Worm (Caenorhabditis elegans) whole organism, young adult: ENCODE results near the gene F38A6.5.

ENCODE experiments used
- B0261.1 ChIP-seq: sonication (generic microtip); optimal IDR thresholded peaks from 2 replicates; lab custom pipeline; 2016; ENCODE audit warnings: mild to moderate bottlenecking, missing genetic modification characterization, moderate library complexity, missing compliant biosample characterization
- B0336.3 ChIP-seq: fragments of 200-800 bp; sonication (Bioruptor generic); IDR thresholded peaks from 2 replicates; pipeline ENCODE4 v1.3.6; 2022; ENCODE audit warnings: missing genetic modification characterization, missing compliant biosample characterization
- C17E4.6 ChIP-seq: fragments of 200-800 bp; sonication (Bioruptor generic); IDR thresholded peaks from 2 replicates; pipeline ENCODE4 v1.3.6; 2022; ENCODE audit warnings: missing genetic modification reagents, missing genetic modification characterization, missing compliant biosample characterization
- F23B12.7 ChIP-seq: sonication (generic microtip); optimal IDR thresholded peaks from 2 replicates; lab custom pipeline; 2017; ENCODE audit warnings: missing genetic modification characterization, mild to moderate bottlenecking, missing compliant biosample characterization, antibody characterized with exemption, moderate library complexity; ENCODE audit not compliant: insufficient read depth
- F33H1.4 ChIP-seq: fragments of 200-800 bp; sonication (Bioruptor generic); IDR thresholded peaks from 2 replicates; pipeline ENCODE4 v1.3.6; 2022; ENCODE audit warnings: missing genetic modification reagents, missing genetic modification characterization, missing compliant biosample characterization
- F39B2.1 ChIP-seq: fragments of 200-800 bp; sonication (Bioruptor generic); IDR thresholded peaks from 2 replicates; pipeline ENCODE4 v1.3.6; 2022; ENCODE audit warnings: missing genetic modification reagents, missing genetic modification characterization, missing compliant biosample characterization
- F57C9.4 ChIP-seq: sonication (generic microtip); optimal IDR thresholded peaks from 2 replicates; lab custom pipeline; 2017; ENCODE audit warnings: mild to moderate bottlenecking, missing genetic modification characterization, missing compliant biosample characterization
- T26A5.8 ChIP-seq: sonication (generic microtip); optimal IDR thresholded peaks from 2 replicates; lab custom pipeline; 2016; ENCODE audit warnings: missing genetic modification characterization, missing compliant biosample characterization
- Y53F4B.3 ChIP-seq: fragments of 200-800 bp; sonication (Bioruptor generic); IDR thresholded peaks from 2 replicates; pipeline ENCODE4 v1.3.6; 2022; ENCODE audit warnings: missing genetic modification reagents, missing genetic modification characterization, missing compliant biosample characterization
- Y67H2A.10 ChIP-seq: fragments of 200-800 bp; sonication (Bioruptor generic); conservative IDR thresholded peaks from 2 replicates; pipeline ENCODE4 v1.3.6; 2022; ENCODE audit warnings: missing genetic modification reagents, missing genetic modification characterization, missing compliant biosample characterization
- ZK185.1 ChIP-seq: sonication (generic microtip); optimal IDR thresholded peaks from 2 replicates; lab custom pipeline; 2016; ENCODE audit warnings: mild to moderate bottlenecking, missing genetic modification characterization, missing compliant biosample characterization; ENCODE audit not compliant: poor library complexity, severe bottlenecking
- akir-1 ChIP-seq: fragments of 200-800 bp; sonication (Bioruptor generic); optimal IDR thresholded peaks from 2 replicates; lab custom pipeline; 2018; ENCODE audit warnings: mild to moderate bottlenecking, missing genetic modification characterization, moderate library complexity, missing compliant biosample characterization
- ama-1 ChIP-seq, 3 experiments: fragments of 150-350 bp in 1 of 3; sonication (generic microtip) in 2 of 3; optimal IDR thresholded peaks; 2 replicates each; lab custom pipeline; 2014 to 2018; ENCODE audit warnings: missing biosample characterization in 2 of 3, missing genetic modification characterization in 2 of 3, missing genetic modification reagents in 2 of 3
- aptf-2 ChIP-seq: fragments of 200-800 bp; sonication (Bioruptor generic); conservative IDR thresholded peaks from 2 replicates; pipeline ENCODE4 v1.3.6; 2022; ENCODE audit warnings: missing genetic modification reagents, missing genetic modification characterization, missing compliant biosample characterization
- aptf-3 ChIP-seq: fragments of 200-800 bp; sonication (Bioruptor generic); IDR thresholded peaks from 2 replicates; pipeline ENCODE4 v1.3.6; 2022; ENCODE audit warnings: missing genetic modification characterization, missing compliant biosample characterization
- atf-7 ChIP-seq: sonication (generic microtip); optimal IDR thresholded peaks from 2 replicates; lab custom pipeline; 2017; ENCODE audit warnings: mild to moderate bottlenecking, missing genetic modification characterization, missing compliant biosample characterization
- bed-1 ChIP-seq: fragments of 200-800 bp; sonication (Bioruptor generic); IDR thresholded peaks from 2 replicates; pipeline ENCODE4 v1.3.6; 2022; ENCODE audit warnings: missing genetic modification reagents, missing genetic modification characterization, missing compliant biosample characterization
- ccch-3 ChIP-seq: fragments of 200-800 bp; sonication (Bioruptor generic); optimal IDR thresholded peaks from 2 replicates; lab custom pipeline; 2018; ENCODE audit warnings: mild to moderate bottlenecking, missing genetic modification characterization, missing compliant biosample characterization
- cebp-2 ChIP-seq: fragments of 200-800 bp; sonication (Bioruptor generic); IDR thresholded peaks from 2 replicates; pipeline ENCODE4 v1.3.6; 2022; ENCODE audit warnings: missing genetic modification characterization, missing compliant biosample characterization
- ceh-100 ChIP-seq: fragments of 200-800 bp; sonication (Bioruptor generic); IDR thresholded peaks from 2 replicates; pipeline ENCODE4 v1.3.6; 2022; ENCODE audit warnings: missing genetic modification reagents, missing genetic modification characterization, missing compliant biosample characterization
- ceh-91 ChIP-seq: fragments of 200-800 bp; sonication (Bioruptor generic); IDR thresholded peaks from 2 replicates; pipeline ENCODE4 v1.3.6; 2022; ENCODE audit warnings: missing genetic modification reagents, missing genetic modification characterization, missing compliant biosample characterization
- chd-7 ChIP-seq: sonication (generic microtip); optimal IDR thresholded peaks from 2 replicates; lab custom pipeline; 2016; ENCODE audit warnings: mild to moderate bottlenecking, missing genetic modification characterization, moderate library complexity, missing compliant biosample characterization
- die-1 ChIP-seq: sonication (generic microtip); optimal IDR thresholded peaks from 2 replicates; lab custom pipeline; 2016; ENCODE audit warnings: missing genotype, mild to moderate bottlenecking, missing genetic modification characterization, missing compliant biosample characterization
- dpff-1 ChIP-seq: sonication (generic microtip); optimal IDR thresholded peaks from 2 replicates; lab custom pipeline; 2017; ENCODE audit warnings: mild to moderate bottlenecking, missing genetic modification characterization, missing compliant biosample characterization
- hmg-1.2 ChIP-seq: fragments of 200-800 bp; sonication (Bioruptor generic); IDR thresholded peaks from 2 replicates; pipeline ENCODE4 v1.3.6; 2022; ENCODE audit warnings: missing genetic modification reagents, missing genetic modification characterization, missing compliant biosample characterization
- hsf-1 ChIP-seq: fragments of 200-800 bp; sonication (Bioruptor generic); IDR thresholded peaks from 2 replicates; pipeline ENCODE4 v1.3.6; 2022; ENCODE audit warnings: missing genetic modification reagents, missing genetic modification characterization, missing compliant biosample characterization
- let-526 ChIP-seq: fragments of 200-800 bp; sonication (Bioruptor generic); IDR thresholded peaks from 2 replicates; pipeline ENCODE4 v1.3.6; 2022; ENCODE audit warnings: missing genetic modification reagents, missing genetic modification characterization, missing compliant biosample characterization
- lin-40 ChIP-seq: sonication (generic microtip); optimal IDR thresholded peaks from 2 replicates; lab custom pipeline; 2016; ENCODE audit warnings: missing genetic modification characterization, mild to moderate bottlenecking, missing compliant biosample characterization, missing genotype, missing genetic modification reagents
- lin-54 ChIP-seq: fragments of 200-800 bp; sonication (Bioruptor generic); optimal IDR thresholded peaks from 2 replicates; lab custom pipeline; 2018; ENCODE audit warnings: mild to moderate bottlenecking, missing genetic modification characterization, missing compliant biosample characterization
- lir-1 ChIP-seq: fragments of 200-800 bp; sonication (Bioruptor generic); conservative IDR thresholded peaks from 2 replicates; pipeline ENCODE4 v1.3.6; 2022; ENCODE audit warnings: missing genetic modification reagents, missing genetic modification characterization, missing compliant biosample characterization
- madf-10 ChIP-seq: sonication (generic microtip); optimal IDR thresholded peaks from 2 replicates; lab custom pipeline; 2016; ENCODE audit warnings: mild to moderate bottlenecking, missing genetic modification characterization, missing compliant biosample characterization
- mes-4 ChIP-seq: sonication (generic microtip); optimal IDR thresholded peaks from 2 replicates; lab custom pipeline; 2016; ENCODE audit warnings: missing genotype, missing genetic modification characterization, missing compliant biosample characterization
- nfyb-1 ChIP-seq: fragments of 200-800 bp; sonication (Bioruptor generic); IDR thresholded peaks from 2 replicates; pipeline ENCODE4 v1.3.6; 2022; ENCODE audit warnings: missing genetic modification reagents, missing genetic modification characterization, missing compliant biosample characterization
- nhr-90 ChIP-seq: sonication (generic microtip); optimal IDR thresholded peaks from 2 replicates; lab custom pipeline; 2016; ENCODE audit warnings: missing genotype, mild to moderate bottlenecking, missing genetic modification characterization, missing compliant biosample characterization
- pbrm-1 ChIP-seq: fragments of 200-800 bp; sonication (Bioruptor generic); IDR thresholded peaks from 2 replicates; pipeline ENCODE4 v1.3.6; 2022; ENCODE audit warnings: missing genetic modification reagents, missing genetic modification characterization, missing compliant biosample characterization
- sdz-38 ChIP-seq: sonication (generic microtip); optimal IDR thresholded peaks from 2 replicates; lab custom pipeline; 2016; ENCODE audit warnings: missing genotype, missing genetic modification characterization, missing compliant biosample characterization
- sea-2 ChIP-seq: fragments of 200-800 bp; sonication (Bioruptor generic); IDR thresholded peaks from 2 replicates; pipeline ENCODE4 v1.3.6; 2022; ENCODE audit warnings: missing genetic modification characterization, missing compliant biosample characterization
- snpc-1.3 ChIP-seq: sonication (generic microtip); optimal IDR thresholded peaks from 2 replicates; lab custom pipeline; 2017; ENCODE audit warnings: missing genetic modification characterization, mild to moderate bottlenecking, missing compliant biosample characterization, antibody characterized with exemption, moderate library complexity, missing genotype, missing genetic modification reagents; ENCODE audit not compliant: insufficient read depth
- snpc-3.4 ChIP-seq: sonication (generic microtip); optimal IDR thresholded peaks from 2 replicates; lab custom pipeline; 2017; ENCODE audit warnings: missing genetic modification characterization, mild to moderate bottlenecking, missing compliant biosample characterization, antibody characterized with exemption, moderate library complexity, missing genotype, missing genetic modification reagents
- snpc-4 ChIP-seq, 5 experiments: fragments of 150-350 bp in 1 of 5; sonication (generic microtip) in 4 of 5; optimal IDR thresholded peaks; 2 replicates each; lab custom pipeline; 2014 to 2018; ENCODE audit warnings: missing genetic modification characterization in 5 of 5, missing biosample characterization in 3 of 5, antibody characterized with exemption in 2 of 5, mild to moderate bottlenecking in 2 of 5, missing compliant biosample characterization in 2 of 5, missing genotype in 2 of 5, moderate library complexity in 2 of 5, missing genetic modification reagents in 1 of 5
- tlf-1 ChIP-seq: fragments of 200-800 bp; sonication (Bioruptor generic); optimal IDR thresholded peaks from 2 replicates; lab custom pipeline; 2018; ENCODE audit warnings: mild to moderate bottlenecking, missing genetic modification characterization, missing compliant biosample characterization
- unc-62 ChIP-seq: fragments of 150-350 bp; optimal IDR thresholded peaks from 2 replicates; lab custom pipeline; 2014; ENCODE audit warnings: missing biosample characterization, missing genetic modification reagents, missing genetic modification characterization
- ztf-25 ChIP-seq: fragments of 200-800 bp; sonication (Bioruptor generic); IDR thresholded peaks from 2 replicates; pipeline ENCODE4 v1.3.6; 2022; ENCODE audit warnings: missing genetic modification reagents, missing genetic modification characterization, missing compliant biosample characterization
- ztf-28 ChIP-seq: fragments of 200-800 bp; sonication (Bioruptor generic); IDR thresholded peaks from 2 replicates; pipeline ENCODE4 v1.3.6; 2022; ENCODE audit warnings: missing genetic modification reagents, missing genetic modification characterization, missing compliant biosample characterization
- ztf-3 ChIP-seq: fragments of 200-800 bp; sonication (Bioruptor generic); optimal IDR thresholded peaks from 2 replicates; lab custom pipeline; 2018; ENCODE audit warnings: mild to moderate bottlenecking, missing genetic modification characterization, missing compliant biosample characterization

Gene F38A6.5

DNA sequence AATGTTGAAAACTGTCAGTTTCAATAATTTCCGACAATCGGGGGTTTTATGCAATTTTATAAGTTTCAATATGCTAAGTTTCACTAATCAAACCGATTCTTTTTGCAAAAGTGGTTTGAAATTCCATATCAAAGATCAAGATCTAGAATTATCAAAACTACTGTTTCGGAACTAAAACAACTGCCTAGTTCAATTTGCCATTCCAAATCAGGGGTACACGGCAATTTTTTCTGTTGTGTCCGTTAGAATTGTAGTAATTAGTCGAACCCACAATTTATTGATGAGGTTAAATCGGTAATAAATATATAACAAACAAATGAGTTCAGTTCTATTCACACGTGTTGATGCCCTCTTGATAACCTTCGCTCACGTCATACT lies 12.3 kb upstream of the F38A6.5 start:
- TF ChIP-seq ztf-25 (GFP tag; lab: Robert Waterston, UW) (no peak), ccch-3 (GFP tag; lab: Kevin White, UChicago) (no peak), F33H1.4 (GFP tag; lab: Robert Waterston, UW) (no peak), C17E4.6 (no peak), B0336.3 (GFP tag; lab: Robert Waterston, UW) (no peak), Y67H2A.10 (GFP tag; lab: Robert Waterston, UW) (no peak), ceh-100 (no peak)

DNA sequence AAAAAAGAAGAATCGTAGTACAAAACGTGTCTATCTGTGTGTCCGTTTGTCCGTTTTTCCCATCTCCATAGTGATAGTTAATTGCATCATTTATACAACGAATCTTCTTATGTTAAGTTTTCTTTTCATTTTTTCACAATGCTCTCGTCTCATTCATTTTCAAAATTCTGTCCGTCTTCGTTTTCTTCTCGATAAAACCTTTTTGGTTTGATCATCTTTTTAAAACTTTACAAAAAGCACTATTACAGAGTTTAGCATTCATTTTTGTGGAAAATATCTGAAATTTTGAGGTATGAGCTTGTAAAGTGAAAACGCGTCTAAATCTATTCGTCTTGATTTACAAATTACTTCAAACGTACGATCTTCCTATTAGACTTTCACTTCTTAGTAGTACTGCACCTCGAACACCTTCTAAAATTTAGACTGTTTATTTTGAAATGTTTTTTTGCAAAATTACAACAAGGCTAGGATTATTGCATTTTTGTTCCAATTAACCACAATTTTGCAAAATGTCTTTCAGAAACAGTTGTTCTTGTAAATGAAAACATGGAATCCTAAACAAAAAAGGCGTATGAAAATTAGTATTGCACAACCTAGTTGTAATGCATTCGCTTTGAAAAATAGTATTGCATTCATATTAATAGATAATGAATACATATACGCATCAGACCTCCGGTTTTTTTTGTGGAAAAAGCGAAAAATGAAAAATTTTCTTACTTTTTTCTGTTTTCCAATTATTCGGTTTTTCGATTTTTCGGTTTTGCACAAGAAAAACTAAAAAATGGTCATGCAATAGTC lies 11.7 kb upstream of the F38A6.5 start:
- no peak for TF ChIP-seq F57C9.4 (tag; lab: Kevin White, UChicago)
- no peak for TF ChIP-seq F39B2.1
- peak; percentile 72 for TF ChIP-seq madf-10 (tag; lab: Kevin White, UChicago)
- no peak for TF ChIP-seq bed-1 (GFP tag; lab: Robert Waterston, UW)
- 0 out of 2 replicates have a peak, but pooled peaks have one; percentile 33 for TF ChIP-seq B0336.3 (GFP tag; lab: Robert Waterston, UW)
- TF ChIP-seq hsf-1 (GFP tag; lab: Robert Waterston, UW): no peak
- TF ChIP-seq ztf-28 (GFP tag; lab: Robert Waterston, UW): no peak
- TF ChIP-seq die-1: no peak
- no peak for TF ChIP-seq aptf-2 (GFP tag; lab: Robert Waterston, UW)
- TF ChIP-seq snpc-4 (GFP tag; optimal IDR thresholded peaks at IDR 0.05; lab: Kevin White, UChicago): no peak
- TF ChIP-seq snpc-4 (tag; optimal IDR thresholded peaks at IDR 0.05; lab: Kevin White, UChicago): no peak
- TF ChIP-seq tlf-1: peak; percentile 10
- TF ChIP-seq dpff-1 (tag; lab: Kevin White, UChicago): peak; percentile 15
- TF ChIP-seq ama-1 (optimal IDR thresholded peaks at IDR 0.05; lab: Kevin White, UChicago): peak; percentile 10
- TF ChIP-seq ama-1 (GFP tag; optimal IDR thresholded peaks at IDR 0.05; lab: Kevin White, UChicago): no peak
- TF ChIP-seq ceh-91 (GFP tag; lab: Robert Waterston, UW): no peak
- TF ChIP-seq cebp-2: no peak
- TF ChIP-seq pbrm-1 (GFP tag; lab: Robert Waterston, UW): peak; percentile 42
- TF ChIP-seq hmg-1.2: 0 out of 2 replicates have a peak, but pooled peaks have one; percentile 17
- no peak for TF ChIP-seq Y53F4B.3 (GFP tag; lab: Robert Waterston, UW)
- TF ChIP-seq ztf-3 (GFP tag; lab: Kevin White, UChicago): no peak
- no peak for TF ChIP-seq snpc-1.3 (tag; lab: Kevin White, UChicago)
- TF ChIP-seq T26A5.8 (tag; lab: Kevin White, UChicago): no peak
- no peak for TF ChIP-seq sea-2
- no peak for TF ChIP-seq let-526 (GFP tag; lab: Robert Waterston, UW)
- TF ChIP-seq sdz-38 (tag; lab: Kevin White, UChicago): no peak
- peak; percentile 29 for TF ChIP-seq atf-7 (tag; lab: Kevin White, UChicago)
- no peak for TF ChIP-seq aptf-3 (GFP tag; lab: Robert Waterston, UW)
- no peak for TF ChIP-seq mes-4 (tag; lab: Kevin White, UChicago)
- TF ChIP-seq akir-1 (GFP tag; lab: Kevin White, UChicago): peak; percentile 28
- TF ChIP-seq nfyb-1: peak; percentile 62
- no peak for TF ChIP-seq B0261.1 (tag; lab: Kevin White, UChicago)
- TF ChIP-seq unc-62 (GFP tag; lab: Kevin White, UChicago): no peak
- TF ChIP-seq chd-7 (tag; lab: Kevin White, UChicago): no peak
- peak; percentile 0 for TF ChIP-seq lin-40
- peak; percentile 11 for TF ChIP-seq snpc-3.4 (tag; lab: Kevin White, UChicago)
- peak; percentile 50 for TF ChIP-seq ZK185.1 (tag; lab: Kevin White, UChicago)
- TF ChIP-seq F23B12.7 (tag; lab: Kevin White, UChicago): no peak
- no peak for TF ChIP-seq nhr-90 (tag; lab: Kevin White, UChicago)
- no peak for TF ChIP-seq lir-1 (GFP tag; lab: Robert Waterston, UW)
- peak; percentile 40 for TF ChIP-seq lin-54
- TF ChIP-seq C17E4.6: no peak
